Worm (Caenorhabditis elegans) whole organism, young adult: ENCODE results near the gene H20J04.9.

ENCODE experiments used
- K12H6.12 ChIP-seq: fragments of 200-800 bp; sonication (Bioruptor generic); optimal IDR thresholded peaks from 2 replicates; lab custom pipeline; 2018; ENCODE audit warnings: mild to moderate bottlenecking, missing genetic modification characterization, missing compliant biosample characterization
- dox-1 ChIP-seq: fragments of 200-800 bp; sonication (Bioruptor generic); IDR thresholded peaks from 2 replicates; pipeline ENCODE4 v1.3.6; 2022; ENCODE audit warnings: missing genetic modification reagents, missing genetic modification characterization, missing compliant biosample characterization
- ekl-4 ChIP-seq: fragments of 200-800 bp; sonication (Bioruptor generic); IDR thresholded peaks from 2 replicates; pipeline ENCODE4 v1.3.6; 2022; ENCODE audit warnings: missing genetic modification reagents, missing genetic modification characterization, missing compliant biosample characterization

- TF ChIP-seq ekl-4 (GFP tag; lab: Robert Waterston, UW): no peak
- no peak for TF ChIP-seq dox-1 (GFP tag; lab: Robert Waterston, UW)
- no peak for TF ChIP-seq K12H6.12
Measured at ce11 chrII:4359219-4359618, 8.2 kb downstream of the H20J04.9 start.
